2 fruit fly cellular contexts compared by ENCODE assay signal in the genomic region with DNA sequence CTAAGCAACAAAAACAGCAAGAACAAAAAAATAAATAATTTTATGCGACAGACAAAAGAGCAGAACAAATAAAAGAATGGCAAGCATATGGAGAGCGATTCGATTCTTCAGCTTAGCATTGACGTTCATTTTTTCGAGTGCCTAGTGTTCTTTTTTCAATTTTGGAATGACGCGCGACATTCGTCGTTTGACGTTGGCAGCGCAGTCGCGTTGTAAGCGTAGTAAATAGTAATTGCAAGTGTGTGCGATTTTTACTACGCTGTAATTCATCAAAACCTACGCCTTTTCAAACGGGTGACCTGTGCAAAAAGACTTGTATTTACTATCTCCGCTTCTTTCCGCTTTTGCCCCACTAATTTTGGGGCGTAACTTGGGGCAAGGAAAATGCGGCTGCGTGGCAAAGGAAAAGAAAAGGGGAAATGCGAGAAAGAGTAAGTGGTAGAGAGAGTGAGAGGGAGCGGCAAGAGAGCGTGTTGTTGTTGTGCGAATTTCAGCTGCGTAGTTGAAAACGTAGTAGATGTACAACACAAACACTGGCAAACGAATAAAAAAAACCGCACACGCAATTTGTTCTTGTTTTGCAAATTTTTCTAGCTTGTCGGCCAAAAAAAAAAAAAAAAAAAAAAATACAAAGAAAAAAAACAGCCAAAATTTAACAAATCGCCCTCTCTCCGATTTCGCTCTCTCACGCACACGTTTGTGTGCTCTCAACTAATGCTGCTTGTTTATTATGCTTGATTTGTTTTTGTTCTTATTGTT.
A peak's percentile ranks its signal among the peaks of the same experiment; 100 is the strongest.
TF ChIP-seq lines count a peak whose summit lies in the region.

No protein-coding gene starts in this region.

TF ChIP-seq in whole organism, embryonic, 481 proteins besides CTCF, POLR2A, EP300 and RAD21 (continued from another document and continues in another):
- TF ChIP-seq Ravus (GFP tag; IDR thresholded peaks at IDR 0.05; lab: Robert Waterston, UW) (no peak), sens (GFP tag; lab: Kevin White, UChicago) (peak; percentile 83), CG12942 (GFP tag; optimal IDR thresholded peaks at IDR 0.05; lab: Kevin White, UChicago) (no peak), maf-S (GFP tag; optimal IDR thresholded peaks at IDR 0.05; lab: Kevin White, UChicago) (no peak), CG15514 (GFP tag; optimal IDR thresholded peaks at IDR 0.05; lab: Kevin White, UChicago) (no peak), CG11085 (GFP tag; IDR thresholded peaks at IDR 0.05; lab: Robert Waterston, UW) (no peak), CG7786 (GFP tag; optimal IDR thresholded peaks at IDR 0.05; lab: Kevin White, UChicago) (no peak), Adf1 (GFP tag; IDR thresholded peaks at IDR 0.05; lab: Robert Waterston, UW) (peak; percentile 74), CG7963 (GFP tag; IDR thresholded peaks at IDR 0.05; lab: Robert Waterston, UW; ENCODE audit: partially characterized antibody) (no peak), CG6854 (GFP tag; optimal IDR thresholded peaks at IDR 0.05; lab: Kevin White, UChicago) (peak; percentile 14), ewg (GFP tag; optimal IDR thresholded peaks at IDR 0.05; lab: Kevin White, UChicago) (peak; percentile 87), CG2199 (GFP tag; IDR thresholded peaks at IDR 0.05; lab: Robert Waterston, UW) (0 out of 3 replicates have a peak, but pooled peaks have one; percentile 55), CG15696 (tag; optimal IDR thresholded peaks at IDR 0.05; lab: Kevin White, UChicago) (no peak), CG34224 (GFP tag; IDR thresholded peaks at IDR 0.05; lab: Robert Waterston, UW; ENCODE audit: partially characterized antibody) (0 out of 3 replicates have a peak, but pooled peaks have one; percentile 22), pb (GFP tag; optimal IDR thresholded peaks at IDR 0.05; lab: Kevin White, UChicago) (no peak), vvl (GFP tag; IDR thresholded peaks at IDR 0.05; lab: Robert Waterston, UW) (peak; percentile 12; the same call in 1 of the 2 replicates), E2f2 (GFP tag; IDR thresholded peaks at IDR 0.05; lab: Robert Waterston, UW) (0 out of 2 replicates have a peak, but pooled peaks have one; percentile 6), bowl (GFP tag; IDR thresholded peaks at IDR 0.05; lab: Robert Waterston, UW) (no peak), D19B (GFP tag; optimal IDR thresholded peaks at IDR 0.05; lab: Kevin White, UChicago) (no peak), MBD-R2 (GFP tag; IDR thresholded peaks at IDR 0.05; lab: Robert Waterston, UW) (no peak), NFAT (GFP tag; IDR thresholded peaks at IDR 0.05; lab: Robert Waterston, UW) (no peak), CG31365 (tag; optimal IDR thresholded peaks at IDR 0.05; lab: Kevin White, UChicago) (peak; percentile 1), wor (GFP tag; IDR thresholded peaks at IDR 0.05; lab: Robert Waterston, UW) (no peak), Med (GFP tag; lab: Kevin White, UChicago) (peak; percentile 1), Dfd (GFP tag; optimal IDR thresholded peaks at IDR 0.05; lab: Kevin White, UChicago) (no peak), btn (GFP tag; optimal IDR thresholded peaks at IDR 0.05; lab: Kevin White, UChicago) (no peak), Taf1 (GFP tag; IDR thresholded peaks at IDR 0.05; lab: Robert Waterston, UW) (no peak), PHDP (tag; optimal IDR thresholded peaks at IDR 0.05; lab: Kevin White, UChicago) (no peak), Hand (GFP tag; optimal IDR thresholded peaks at IDR 0.05; lab: Kevin White, UChicago) (no peak), CG17328 (GFP tag; IDR thresholded peaks at IDR 0.05; lab: Robert Waterston, UW) (no peak), CG11247 (GFP tag; IDR thresholded peaks at IDR 0.05; lab: Robert Waterston, UW) (no peak), dysf (GFP tag; IDR thresholded peaks at IDR 0.05; lab: Robert Waterston, UW) (no peak), vfl (GFP tag; optimal IDR thresholded peaks at IDR 0.05; lab: Kevin White, UChicago) (no peak), Ets65A (GFP tag; lab: Kevin White, UChicago) (no peak), CG13296 (GFP tag; optimal IDR thresholded peaks at IDR 0.05; lab: Kevin White, UChicago) (no peak), inv (GFP tag; IDR thresholded peaks at IDR 0.05; lab: Robert Waterston, UW; ENCODE audit: partially characterized antibody) (no peak), BtbVII (GFP tag; optimal IDR thresholded peaks at IDR 0.05; lab: Kevin White, UChicago) (no peak), CG13624 (GFP tag; optimal IDR thresholded peaks at IDR 0.05; lab: Kevin White, UChicago) (peak; percentile 84), CG8290 (GFP tag; optimal IDR thresholded peaks at IDR 0.05; lab: Kevin White, UChicago) (no peak), CG8290 (tag; optimal IDR thresholded peaks at IDR 0.05; lab: Kevin White, UChicago) (peak in 1 of 2 experiments; percentile 4), CG6254 (GFP tag; optimal IDR thresholded peaks at IDR 0.05; lab: Kevin White, UChicago) (peak; percentile 92), H2.0 (GFP tag; IDR thresholded peaks at IDR 0.05; lab: Robert Waterston, UW) (no peak), dpn (GFP tag; optimal IDR thresholded peaks at IDR 0.05; lab: Kevin White, UChicago) (no peak), Elba2 (GFP tag; optimal IDR thresholded peaks at IDR 0.05; lab: Kevin White, UChicago) (no peak), HmgD (GFP tag; optimal IDR thresholded peaks at IDR 0.05; lab: Kevin White, UChicago) (no peak), z (GFP tag; IDR thresholded peaks at IDR 0.05; lab: Robert Waterston, UW) (no peak), Nf-YA (GFP tag; IDR thresholded peaks at IDR 0.05; lab: Robert Waterston, UW) (no peak), slp2 (GFP tag; optimal IDR thresholded peaks at IDR 0.05; lab: Kevin White, UChicago) (no peak), CG18476 (GFP tag; optimal IDR thresholded peaks at IDR 0.05; lab: Kevin White, UChicago) (no peak), lmd (GFP tag; IDR thresholded peaks at IDR 0.05; lab: Robert Waterston, UW) (no peak), Camta (GFP tag; optimal IDR thresholded peaks at IDR 0.05; lab: Kevin White, UChicago) (no peak), nerfin-2 (GFP tag; IDR thresholded peaks at IDR 0.05; lab: Robert Waterston, UW; ENCODE audit: partially characterized antibody) (no peak), CG15073 (GFP tag; optimal IDR thresholded peaks at IDR 0.05; lab: Kevin White, UChicago) (no peak), CG32532 (GFP tag; IDR thresholded peaks at IDR 0.05; lab: Robert Waterston, UW) (peak; percentile 49; the same call in 1 of the 2 replicates), CG3281 (GFP tag; optimal IDR thresholded peaks at IDR 0.05; lab: Kevin White, UChicago) (peak; percentile 10), CG11504 (tag; optimal IDR thresholded peaks at IDR 0.05; lab: Kevin White, UChicago) (peak; percentile 56), Sry-δ (GFP tag; optimal IDR thresholded peaks at IDR 0.05; lab: Kevin White, UChicago) (no peak), CG12104 (GFP tag; optimal IDR thresholded peaks at IDR 0.05; lab: Kevin White, UChicago) (no peak), CG6654 (GFP tag; optimal IDR thresholded peaks at IDR 0.05; lab: Kevin White, UChicago) (no peak), chinmo (GFP tag; IDR thresholded peaks at IDR 0.05; lab: Robert Waterston, UW; ENCODE audit: partially characterized antibody) (peak; percentile 82; the same call in 3 of the 4 replicates), CG6175 (GFP tag; IDR thresholded peaks at IDR 0.05; lab: Robert Waterston, UW) (0 out of 3 replicates have a peak, but pooled peaks have one; percentile 20), fd96Cb (tag; optimal IDR thresholded peaks at IDR 0.05; lab: Kevin White, UChicago) (no peak)

TF ChIP-seq in whole organism, prepupa, 60 proteins besides CTCF, POLR2A, EP300 and RAD21 (continued from another document):
- no peak for TF ChIP-seq CG1621 (tag; optimal IDR thresholded peaks at IDR 0.05; lab: Kevin White, UChicago)
- TF ChIP-seq CG11762 (GFP tag; optimal IDR thresholded peaks at IDR 0.05; lab: Kevin White, UChicago; ENCODE audit: insufficient read depth) = no peak
- no peak for TF ChIP-seq CG9139 (GFP tag; optimal IDR thresholded peaks at IDR 0.05; lab: Kevin White, UChicago)
- TF ChIP-seq Eip93F (GFP tag; optimal IDR thresholded peaks at IDR 0.05; lab: Kevin White, UChicago) = no peak
- no peak for TF ChIP-seq topi (GFP tag; optimal IDR thresholded peaks at IDR 0.05; lab: Kevin White, UChicago)
- TF ChIP-seq spab (GFP tag; optimal IDR thresholded peaks at IDR 0.05; lab: Kevin White, UChicago) = no peak
- TF ChIP-seq dsx (GFP tag; optimal IDR thresholded peaks at IDR 0.05; lab: Kevin White, UChicago; ENCODE audit: poor library complexity, severe bottlenecking) = no peak
- no peak for TF ChIP-seq Met (GFP tag; optimal IDR thresholded peaks at IDR 0.05; lab: Kevin White, UChicago)
- no peak for TF ChIP-seq CG8632 (GFP tag; optimal IDR thresholded peaks at IDR 0.05; lab: Kevin White, UChicago)
- no peak for TF ChIP-seq Smox (GFP tag; optimal IDR thresholded peaks at IDR 0.05; lab: Kevin White, UChicago)
- no peak for TF ChIP-seq CG6792 (GFP tag; optimal IDR thresholded peaks at IDR 0.05; lab: Kevin White, UChicago)
- TF ChIP-seq CG11294 (GFP tag; IDR thresholded peaks at IDR 0.05; lab: Robert Waterston, UW) = no peak; the same call in 1 of the 2 replicates
- no peak for TF ChIP-seq CG4318 (GFP tag; optimal IDR thresholded peaks at IDR 0.05; lab: Kevin White, UChicago)
- peak; percentile 19 for TF ChIP-seq fkh (GFP tag; optimal IDR thresholded peaks at IDR 0.05; lab: Kevin White, UChicago)
- TF ChIP-seq CG8119 (GFP tag; IDR thresholded peaks at IDR 0.05; lab: Robert Waterston, UW) = peak; percentile 72
- TF ChIP-seq CG6854 (GFP tag; optimal IDR thresholded peaks at IDR 0.05; lab: Kevin White, UChicago) = no peak
- no peak for TF ChIP-seq CG11902 (GFP tag; optimal IDR thresholded peaks at IDR 0.05; lab: Kevin White, UChicago)
- no peak for TF ChIP-seq CG32006 (GFP tag; optimal IDR thresholded peaks at IDR 0.05; lab: Kevin White, UChicago)
- TF ChIP-seq achi (GFP tag; optimal IDR thresholded peaks at IDR 0.05; lab: Kevin White, UChicago) = no peak
- peak; percentile 8 for TF ChIP-seq Lpt (GFP tag; optimal IDR thresholded peaks at IDR 0.05; lab: Kevin White, UChicago)
- no peak for TF ChIP-seq acj6 (GFP tag; optimal IDR thresholded peaks at IDR 0.05; lab: Kevin White, UChicago)
- no peak for TF ChIP-seq CG31627 (GFP tag; optimal IDR thresholded peaks at IDR 0.05; lab: Kevin White, UChicago)
- TF ChIP-seq Sox15 (GFP tag; optimal IDR thresholded peaks at IDR 0.05; lab: Kevin White, UChicago) = no peak
- TF ChIP-seq Ets21C (GFP tag; optimal IDR thresholded peaks at IDR 0.05; lab: Kevin White, UChicago) = no peak
- no peak for TF ChIP-seq OdsH (GFP tag; optimal IDR thresholded peaks at IDR 0.05; lab: Kevin White, UChicago)
- TF ChIP-seq pdm3 (GFP tag; optimal IDR thresholded peaks at IDR 0.05; lab: Kevin White, UChicago) = no peak
- no peak for TF ChIP-seq Blimp-1 (GFP tag; optimal IDR thresholded peaks at IDR 0.05; lab: Kevin White, UChicago)
- no peak for TF ChIP-seq Ets96B (tag; optimal IDR thresholded peaks at IDR 0.05; lab: Kevin White, UChicago)
- TF ChIP-seq ss (GFP tag; optimal IDR thresholded peaks at IDR 0.05; lab: Kevin White, UChicago) = no peak
- TF ChIP-seq Hr39 (GFP tag; optimal IDR thresholded peaks at IDR 0.05; lab: Kevin White, UChicago) = no peak
- TF ChIP-seq CG15336 (GFP tag; IDR thresholded peaks at IDR 0.05; lab: Robert Waterston, UW) = peak; percentile 69
